Worm (Caenorhabditis elegans) whole organism, L4 larva: ENCODE measurements around the gene F41C3.7.

Source experiments
- lin-39 ChIP-seq: fragments of 150-350 bp; optimal IDR thresholded peaks from 2 replicates; lab custom pipeline; 2014; ENCODE audit warnings: missing biosample characterization, missing genetic modification reagents, missing genetic modification characterization
- nhr-25 ChIP-seq: sonication (generic microtip); optimal IDR thresholded peaks from 2 replicates; lab custom pipeline; 2017; ENCODE audit warnings: missing genetic modification characterization, mild to moderate bottlenecking, missing compliant biosample characterization, antibody characterized with exemption, moderate library complexity, borderline replicate concordance; ENCODE audit not compliant: insufficient read depth

- TF ChIP-seq nhr-25 (tag; lab: Kevin White, UChicago) = no peak
- no peak for TF ChIP-seq lin-39 (tag; lab: Kevin White, UChicago)
Observed at ce11 chrII:4703011-4703410, 26.8 kb upstream of the F41C3.7 start.
